Worm (Caenorhabditis elegans): ENCODE measurements around the gene C09G4.4.

C09G4.4 gene

DNA sequence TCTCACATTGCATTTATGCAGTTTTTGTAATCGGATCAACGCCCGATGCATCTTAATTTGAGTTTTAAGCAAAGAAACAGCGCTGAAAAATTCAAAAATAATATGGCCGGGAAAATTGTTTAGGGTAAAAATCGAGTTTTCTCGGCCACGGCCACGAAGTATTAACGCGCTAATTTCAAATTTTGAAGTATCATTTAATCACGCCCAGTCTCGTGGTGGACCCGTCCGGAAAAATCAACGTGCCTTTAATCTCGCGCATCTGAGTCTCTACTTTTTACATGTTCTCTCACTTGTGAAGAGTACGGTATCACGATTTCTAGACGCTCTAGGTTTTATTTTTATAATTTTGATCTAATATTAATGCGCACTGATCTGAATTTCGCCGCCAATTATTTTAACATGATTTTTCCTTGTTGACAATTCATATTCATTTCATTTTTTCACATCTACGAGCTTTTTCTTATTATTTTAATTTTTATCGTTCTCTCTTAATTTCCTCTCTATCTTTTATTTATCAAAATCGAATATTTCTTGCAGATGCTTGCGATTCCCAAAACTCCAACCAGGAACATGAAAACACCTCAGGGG, 13.9 kb upstream of the C09G4.4 start, which contains the start of the genes acdh-13 and mesp-1:
TSS of gene acdh-13 (minus strand) at position 51 of the 588 bp plus-strand sequence.
TSS of gene mesp-1 (plus strand) at position 538 of the 588 bp plus-strand sequence.
- TF ChIP-seq tbx-37 (GFP tag; conservative IDR thresholded peaks at IDR 0.05) (peak; percentile 54; the same call in 1 of the 2 replicates), hmbx-1 (tag; optimal IDR thresholded peaks at IDR 0.05) (no peak), ets-7 (tag; optimal IDR thresholded peaks at IDR 0.05) (no peak), tra-4 (tag; optimal IDR thresholded peaks at IDR 0.05) (no peak)

DNA sequence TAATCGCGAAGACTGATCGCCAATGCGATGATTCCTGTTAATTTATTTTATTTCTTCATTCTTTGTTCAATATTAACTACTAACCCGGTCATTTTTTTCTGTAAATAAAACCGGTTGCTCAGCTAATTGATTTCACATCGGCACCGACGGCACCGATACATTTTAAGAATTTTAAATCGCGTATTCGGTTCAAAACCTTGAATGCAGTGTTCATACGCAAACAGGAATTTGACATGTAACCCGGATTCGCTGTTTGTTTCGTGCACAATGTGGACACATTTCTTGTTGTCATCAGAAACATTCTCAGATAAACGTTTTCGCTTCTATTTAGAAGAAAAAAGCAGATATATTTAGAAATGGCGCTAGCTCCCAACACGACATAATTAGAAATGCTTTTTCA, 12.8 kb upstream of the C09G4.4 start:
- no peak for TF ChIP-seq hnd-1 (tag; optimal IDR thresholded peaks at IDR 0.05)
- TF ChIP-seq pes-1 (GFP tag; IDR thresholded peaks at IDR 0.05): no peak
- no peak for TF ChIP-seq tbx-11 (GFP tag; IDR thresholded peaks at IDR 0.05)
- no peak for TF ChIP-seq ets-7 (tag; optimal IDR thresholded peaks at IDR 0.05)
- no peak for TF ChIP-seq sea-1 (GFP tag; conservative IDR thresholded peaks at IDR 0.05)
- TF ChIP-seq tbx-37 (GFP tag; conservative IDR thresholded peaks at IDR 0.05): no peak
- no peak for TF ChIP-seq F13C5.2 (tag; optimal IDR thresholded peaks at IDR 0.05)
- TF ChIP-seq ceh-36 (tag; optimal IDR thresholded peaks at IDR 0.05): no peak
- no peak for TF ChIP-seq scrt-1 (GFP tag; IDR thresholded peaks at IDR 0.05)
- no peak for TF ChIP-seq hmbx-1 (tag; optimal IDR thresholded peaks at IDR 0.05)
- TF ChIP-seq hmg-4 (GFP tag; optimal IDR thresholded peaks at IDR 0.05): no peak
- TF ChIP-seq ceh-13 (GFP tag; optimal IDR thresholded peaks at IDR 0.05): no peak

DNA sequence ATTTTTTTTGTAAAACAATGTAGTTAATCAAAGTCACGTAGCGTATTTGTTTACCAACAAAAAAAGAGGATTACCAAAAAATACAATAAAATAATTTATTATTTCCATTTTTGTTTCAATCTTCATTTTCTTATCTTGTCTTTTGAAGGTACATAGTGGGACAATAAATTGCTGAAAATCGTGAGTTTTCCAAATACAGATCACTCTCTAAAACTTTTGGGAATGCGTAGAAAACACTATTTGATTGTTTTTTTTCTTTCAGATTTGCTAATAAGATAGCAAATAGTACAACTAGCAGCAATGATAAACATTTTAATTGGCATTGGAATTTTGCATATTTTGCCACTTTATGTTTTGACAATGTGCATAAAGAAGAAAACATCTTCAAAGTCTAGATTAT, 11.4 kb upstream of the C09G4.4 start, which contains the start of gene C28C12.1:
TSS of gene C28C12.1 (plus strand) at position 301 of the 400 bp plus-strand sequence.
- TF ChIP-seq hmbx-1 (tag; optimal IDR thresholded peaks at IDR 0.05): no peak
- no peak for TF ChIP-seq B0310.2 (tag; optimal IDR thresholded peaks at IDR 0.05)
- no peak for TF ChIP-seq hmg-4 (GFP tag; optimal IDR thresholded peaks at IDR 0.05)
- no peak for TF ChIP-seq F13C5.2 (tag; optimal IDR thresholded peaks at IDR 0.05)
- TF ChIP-seq scrt-1 (GFP tag; IDR thresholded peaks at IDR 0.05): no peak
- no peak for TF ChIP-seq tra-4 (tag; optimal IDR thresholded peaks at IDR 0.05)
- no peak for TF ChIP-seq tbx-37 (GFP tag; conservative IDR thresholded peaks at IDR 0.05)

DNA sequence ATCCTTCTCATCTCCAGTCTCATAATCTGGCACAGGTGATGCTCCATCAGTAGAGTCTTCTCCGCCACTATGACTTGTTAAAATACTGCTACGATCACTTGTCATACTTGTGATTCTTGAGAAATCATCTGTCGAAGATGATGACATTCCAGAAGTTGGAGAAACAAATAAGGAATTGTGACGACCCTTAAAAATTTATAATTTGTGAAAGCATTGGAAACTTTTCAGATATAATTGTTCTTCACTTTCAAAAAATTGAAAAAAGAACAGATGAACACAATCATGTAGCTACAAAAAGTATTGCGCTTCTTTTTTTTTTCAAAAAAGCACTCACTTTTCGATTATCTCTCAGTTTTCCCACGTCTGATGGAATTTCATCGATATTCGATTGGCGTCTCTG, 6.7 kb upstream of the C09G4.4 start:
- TF ChIP-seq tbx-37 (GFP tag; conservative IDR thresholded peaks at IDR 0.05) (no peak), hmbx-1 (tag; optimal IDR thresholded peaks at IDR 0.05) (no peak), tbx-11 (GFP tag; IDR thresholded peaks at IDR 0.05) (no peak), tra-4 (tag; optimal IDR thresholded peaks at IDR 0.05) (no peak), scrt-1 (GFP tag; IDR thresholded peaks at IDR 0.05) (no peak), ceh-13 (GFP tag; optimal IDR thresholded peaks at IDR 0.05) (no peak), pes-1 (GFP tag; IDR thresholded peaks at IDR 0.05) (no peak), hnd-1 (tag; optimal IDR thresholded peaks at IDR 0.05) (no peak), flt-1 (GFP tag; IDR thresholded peaks at IDR 0.05) (no peak), sea-1 (GFP tag; conservative IDR thresholded peaks at IDR 0.05) (no peak), aly-1 (tag; optimal IDR thresholded peaks at IDR 0.05) (no peak), ceh-36 (tag; optimal IDR thresholded peaks at IDR 0.05) (no peak), ama-1 (optimal IDR thresholded peaks at IDR 0.05) (no peak), B0310.2 (tag; optimal IDR thresholded peaks at IDR 0.05) (no peak), ets-7 (tag; optimal IDR thresholded peaks at IDR 0.05) (no peak)

DNA sequence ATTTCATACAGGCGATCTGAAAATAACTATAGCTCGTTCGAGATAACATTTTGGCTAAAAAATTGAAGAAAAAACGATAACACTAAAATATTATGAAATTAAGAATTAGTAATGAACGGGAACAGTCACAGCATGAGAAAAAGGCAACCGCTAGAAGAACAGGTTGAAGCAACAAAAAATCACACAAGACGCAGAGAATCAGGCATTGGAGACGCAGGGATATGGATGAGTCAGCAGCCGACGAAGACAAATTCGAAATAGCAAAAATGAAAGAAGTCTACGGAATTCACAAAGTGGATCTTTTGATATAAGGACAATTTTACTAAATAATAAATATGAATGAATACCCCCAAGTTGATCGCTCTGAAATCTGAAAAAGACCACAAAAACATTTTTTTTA, 2.2 kb upstream of the C09G4.4 start, which contains the start of gene tag-77:
TSS of gene tag-77 (minus strand) at position 15 of the 400 bp plus-strand sequence.
- TF ChIP-seq ama-1 (optimal IDR thresholded peaks at IDR 0.05): no peak
- TF ChIP-seq hmg-4 (GFP tag; optimal IDR thresholded peaks at IDR 0.05): no peak
- no peak for TF ChIP-seq aly-1 (tag; optimal IDR thresholded peaks at IDR 0.05)
- no peak for TF ChIP-seq ceh-13 (GFP tag; optimal IDR thresholded peaks at IDR 0.05)
- TF ChIP-seq F13C5.2 (tag; optimal IDR thresholded peaks at IDR 0.05): no peak
- no peak for TF ChIP-seq ceh-36 (tag; optimal IDR thresholded peaks at IDR 0.05)
- TF ChIP-seq hnd-1 (tag; optimal IDR thresholded peaks at IDR 0.05): no peak
- no peak for TF ChIP-seq B0310.2 (tag; optimal IDR thresholded peaks at IDR 0.05)
- no peak for TF ChIP-seq tra-4 (tag; optimal IDR thresholded peaks at IDR 0.05)
- TF ChIP-seq sea-1 (GFP tag; conservative IDR thresholded peaks at IDR 0.05): no peak
- no peak for TF ChIP-seq hmbx-1 (tag; optimal IDR thresholded peaks at IDR 0.05)
- TF ChIP-seq tbx-37 (GFP tag; conservative IDR thresholded peaks at IDR 0.05): no peak
- TF ChIP-seq scrt-1 (GFP tag; IDR thresholded peaks at IDR 0.05): no peak
- TF ChIP-seq flt-1 (GFP tag; IDR thresholded peaks at IDR 0.05): no peak

DNA sequence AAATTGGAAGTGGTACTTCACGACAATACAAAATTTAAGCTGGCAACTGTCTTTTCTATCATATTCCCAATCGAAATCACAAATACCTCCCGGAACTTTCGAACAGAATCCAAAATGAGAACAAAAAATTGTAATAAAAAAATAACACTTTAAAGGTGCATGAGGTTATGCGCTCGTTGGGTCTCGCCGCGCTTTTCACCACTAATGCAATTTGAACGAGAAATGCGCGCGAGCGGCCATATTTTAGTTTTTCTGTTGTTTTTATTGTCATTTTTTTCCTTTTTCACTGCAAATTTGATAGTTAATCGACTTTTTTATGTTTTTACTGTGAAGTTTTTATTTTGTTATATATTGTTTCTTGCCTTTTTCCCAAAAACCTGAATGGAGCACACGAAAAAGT, 1.7 kb upstream of the C09G4.4 start, which contains the start of gene mes-6:
TSS of gene mes-6 (plus strand) at position 229 of the 400 bp plus-strand sequence.
- TF ChIP-seq B0310.2 (tag; optimal IDR thresholded peaks at IDR 0.05) (no peak), tra-4 (tag; optimal IDR thresholded peaks at IDR 0.05) (no peak), ets-7 (tag; optimal IDR thresholded peaks at IDR 0.05) (no peak), hnd-1 (tag; optimal IDR thresholded peaks at IDR 0.05) (no peak), sea-1 (GFP tag; conservative IDR thresholded peaks at IDR 0.05) (no peak), hmbx-1 (tag; optimal IDR thresholded peaks at IDR 0.05) (no peak)

DNA sequence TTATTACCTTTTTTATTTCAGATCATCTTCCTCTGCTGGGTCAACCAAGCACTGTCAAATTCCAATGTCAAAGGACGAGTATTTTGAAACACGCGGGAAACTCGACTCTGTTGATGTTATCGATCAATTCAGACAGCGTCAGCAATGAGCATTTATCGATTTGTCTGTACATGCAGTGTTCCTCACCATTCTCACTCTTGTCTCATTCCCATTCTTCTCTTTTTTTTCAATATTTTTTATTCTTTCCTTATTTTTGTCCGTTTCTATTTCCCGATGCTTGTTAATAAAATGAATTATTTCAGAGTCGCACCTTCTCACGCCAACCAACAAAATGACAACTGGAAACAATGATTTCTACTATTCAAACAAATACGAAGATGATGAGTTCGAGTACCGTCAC, 840 bp downstream of the C09G4.4 start, which contains the start of gene cks-1:
TSS of gene cks-1 (plus strand) at position 301 of the 400 bp plus-strand sequence.
- TF ChIP-seq aly-1 (tag; optimal IDR thresholded peaks at IDR 0.05) (no peak), scrt-1 (GFP tag; IDR thresholded peaks at IDR 0.05) (no peak)

DNA sequence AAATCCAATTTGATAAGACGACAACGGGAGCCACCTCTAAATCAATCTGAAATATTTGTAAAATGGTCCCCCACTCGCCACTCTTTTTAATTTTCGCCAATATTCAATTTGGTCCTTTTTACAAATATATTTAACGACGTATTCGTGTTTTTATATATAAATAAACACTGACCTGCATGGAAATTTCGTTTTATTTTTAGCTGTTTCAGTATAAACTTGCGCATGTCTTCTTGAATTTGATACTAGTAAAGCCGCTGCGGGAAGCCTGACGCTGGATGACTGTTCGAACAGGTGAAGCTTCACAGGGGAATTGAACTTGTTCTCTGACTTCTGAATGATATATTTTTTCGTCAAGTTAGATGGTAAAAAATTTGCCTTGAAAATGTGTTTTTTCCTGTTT, 1.8 kb downstream of the C09G4.4 start:
- TF ChIP-seq tra-4 (tag; optimal IDR thresholded peaks at IDR 0.05) (no peak), ceh-13 (GFP tag; optimal IDR thresholded peaks at IDR 0.05) (no peak), hmg-4 (GFP tag; optimal IDR thresholded peaks at IDR 0.05) (no peak), ets-7 (tag; optimal IDR thresholded peaks at IDR 0.05) (no peak), ceh-36 (tag; optimal IDR thresholded peaks at IDR 0.05) (no peak)

Measured in whole organism, early embryonic.